Fruit fly (Drosophila melanogaster) whole organism, embryonic: ENCODE measurements around the gene CG33523.
A peak's percentile ranks its signal among the peaks of the same experiment; 100 is the strongest.

Experiments used
- Adf1 ChIP-seq: fragments of 200-800 bp; sonication (Bioruptor generic); IDR thresholded peaks from 2 replicates; pipeline ENCODE4 v1.3.6; 2022; ENCODE audit warnings: missing biosample characterization, missing genetic modification characterization
- Antp ChIP-seq: fragments of 200-800 bp; sonication (Bioruptor generic); optimal IDR thresholded peaks from 3 replicates; lab custom pipeline; 2016; ENCODE audit warnings: missing biosample characterization, missing genetic modification characterization
- CG10147 ChIP-seq: fragments of 200-800 bp; sonication (Bioruptor generic); optimal IDR thresholded peaks from 2 replicates; lab custom pipeline; 2019; ENCODE audit warnings: missing biosample characterization, mild to moderate bottlenecking, missing genetic modification characterization, moderate library complexity
- CG11093 ChIP-seq: fragments of 200-800 bp; sonication (Bioruptor generic); IDR thresholded peaks from 3 replicates; pipeline ENCODE4 v1.3.6; 2022; ENCODE audit warnings: missing biosample characterization, missing genetic modification characterization
- CG11398 ChIP-seq: fragments of 200-800 bp; sonication (Bioruptor generic); optimal IDR thresholded peaks from 2 replicates; lab custom pipeline; 2016; ENCODE audit warnings: missing biosample characterization, missing genetic modification characterization
- CG11504 ChIP-seq: fragments of 200-800 bp; sonication (Bioruptor generic); optimal IDR thresholded peaks from 3 replicates; lab custom pipeline; 2019; ENCODE audit warnings: missing biosample characterization, mild to moderate bottlenecking, missing genetic modification characterization, moderate library complexity
- CG12744 ChIP-seq: fragments of 200-800 bp; sonication (Bioruptor generic); optimal IDR thresholded peaks from 2 replicates; lab custom pipeline; 2016; ENCODE audit warnings: missing biosample characterization, missing genetic modification characterization
- CG13775 ChIP-seq: fragments of 200-800 bp; sonication (Bioruptor generic); optimal IDR thresholded peaks from 3 replicates; lab custom pipeline; 2017; ENCODE audit warnings: missing biosample characterization, mild to moderate bottlenecking, missing genetic modification characterization
- CG14710 ChIP-seq: fragments of 200-800 bp; sonication (Bioruptor generic); optimal IDR thresholded peaks from 3 replicates; lab custom pipeline; 2019; ENCODE audit warnings: missing biosample characterization, mild to moderate bottlenecking, missing genetic modification characterization, moderate library complexity
- CG1602 ChIP-seq: fragments of 200-800 bp; sonication (Bioruptor generic); optimal IDR thresholded peaks from 3 replicates; lab custom pipeline; 2016; ENCODE audit warnings: missing biosample characterization, missing genetic modification characterization
- CG17829 ChIP-seq: fragments of 200-800 bp; optimal IDR thresholded peaks from 2 replicates; lab custom pipeline; 2019; ENCODE audit warnings: missing biosample characterization, mild to moderate bottlenecking, missing genetic modification characterization, moderate library complexity
- CG30020 ChIP-seq: fragments of 200-800 bp; optimal IDR thresholded peaks from 2 replicates; lab custom pipeline; 2019; ENCODE audit warnings: missing biosample characterization, mild to moderate bottlenecking, missing genetic modification characterization, moderate library complexity
- CG31224 ChIP-seq: fragments of 200-800 bp; sonication (Bioruptor generic); IDR thresholded peaks from 2 replicates; pipeline ENCODE4 v1.3.6; 2022; ENCODE audit warnings: missing biosample characterization, missing genetic modification characterization
- CG34224 ChIP-seq: fragments of 200-800 bp; sonication (Bioruptor generic); IDR thresholded peaks from 3 replicates; pipeline ENCODE4 v1.3.6; 2022; ENCODE audit warnings: missing biosample characterization, missing genetic modification characterization; ENCODE audit not compliant: partially characterized antibody
- CG4707 ChIP-seq: fragments of 200-800 bp; sonication (Bioruptor generic); optimal IDR thresholded peaks from 2 replicates; lab custom pipeline; 2018; ENCODE audit warnings: missing biosample characterization, mild to moderate bottlenecking, missing genetic modification characterization, moderate library complexity
- CG5245 ChIP-seq: fragments of 200-800 bp; sonication (Bioruptor generic); optimal IDR thresholded peaks from 3 replicates; lab custom pipeline; 2016; ENCODE audit warnings: missing biosample characterization, missing genetic modification characterization
- CG6254 ChIP-seq: fragments of 200-800 bp; sonication (Bioruptor generic); optimal IDR thresholded peaks from 3 replicates; lab custom pipeline; 2017; ENCODE audit warnings: mild to moderate bottlenecking, missing biosample characterization, missing genetic modification reagents, missing genetic modification characterization
- CG7357 ChIP-seq: fragments of 200-800 bp; sonication (Bioruptor generic); IDR thresholded peaks from 3 replicates; pipeline ENCODE4 v1.3.6; 2022; ENCODE audit warnings: missing biosample characterization, missing genetic modification characterization
- CG9437 ChIP-seq: fragments of 200-800 bp; sonication (Bioruptor generic); optimal IDR thresholded peaks from 2 replicates; lab custom pipeline; 2018; ENCODE audit warnings: missing biosample characterization, mild to moderate bottlenecking, missing genetic modification characterization
- Ets65A ChIP-seq: fragments of 200-800 bp; sonication (Bioruptor generic); peaks from one replicate; lab custom pipeline; 2016; ENCODE audit warnings: missing biosample characterization, missing genetic modification characterization
- Fer2 ChIP-seq: fragments of 200-800 bp; sonication (Bioruptor generic); optimal IDR thresholded peaks from 2 replicates; lab custom pipeline; 2018; ENCODE audit warnings: missing biosample characterization, mild to moderate bottlenecking, missing genetic modification characterization, moderate library complexity
- Hand ChIP-seq: fragments of 200-800 bp; sonication (Bioruptor generic); optimal IDR thresholded peaks from 2 replicates; lab custom pipeline; 2017; ENCODE audit warnings: mild to moderate bottlenecking, missing biosample characterization, missing genetic modification reagents, missing genetic modification characterization
- Hmx ChIP-seq: fragments of 200-800 bp; sonication (Bioruptor generic); optimal IDR thresholded peaks from 2 replicates; lab custom pipeline; 2016; ENCODE audit warnings: missing biosample characterization, missing genetic modification characterization
- Max ChIP-seq: fragments of 200-800 bp; sonication (Bioruptor generic); optimal IDR thresholded peaks from 2 replicates; lab custom pipeline; 2016; ENCODE audit warnings: missing biosample characterization, mild to moderate bottlenecking, missing genetic modification characterization
- Med ChIP-seq: fragments of 200-800 bp; sonication (Bioruptor generic); peaks from one replicate; lab custom pipeline; 2016; ENCODE audit warnings: missing biosample characterization, missing genetic modification characterization, mild to moderate bottlenecking, inconsistent platforms, moderate library complexity
- Mrtf ChIP-seq: fragments of 200-800 bp; sonication (Bioruptor generic); IDR thresholded peaks from 3 replicates; pipeline ENCODE4 v1.3.6; 2022; ENCODE audit warnings: missing biosample characterization, missing genetic modification characterization
- NFAT ChIP-seq: fragments of 200-800 bp; sonication (Bioruptor generic); IDR thresholded peaks from 2 replicates; pipeline ENCODE4 v1.3.6; 2022; ENCODE audit warnings: missing biosample characterization, missing genetic modification characterization
- Nf-YB ChIP-seq: fragments of 200-800 bp; sonication (Bioruptor generic); optimal IDR thresholded peaks from 3 replicates; lab custom pipeline; 2019; ENCODE audit warnings: missing biosample characterization, mild to moderate bottlenecking, missing genetic modification characterization, moderate library complexity
- Poxn ChIP-seq: fragments of 200-800 bp; sonication (Bioruptor generic); IDR thresholded peaks from 2 replicates; pipeline ENCODE4 v1.3.6; 2022; ENCODE audit warnings: missing biosample characterization, missing genetic modification characterization
- Rx ChIP-seq: fragments of 200-800 bp; sonication (Bioruptor generic); IDR thresholded peaks from 2 replicates; pipeline ENCODE4 v1.3.6; 2022; ENCODE audit warnings: missing biosample characterization, missing genetic modification characterization
- YL-1 ChIP-seq: fragments of 200-800 bp; sonication (Bioruptor generic); optimal IDR thresholded peaks from 3 replicates; lab custom pipeline; 2017; ENCODE audit warnings: missing biosample characterization, mild to moderate bottlenecking, missing genetic modification characterization
- ara ChIP-seq: fragments of 200-800 bp; sonication (Bioruptor generic); IDR thresholded peaks from 2 replicates; pipeline ENCODE4 v1.3.6; 2022; ENCODE audit warnings: missing biosample characterization, missing genetic modification characterization
- az2 ChIP-seq: fragments of 200-800 bp; sonication (Bioruptor generic); optimal IDR thresholded peaks from 3 replicates; lab custom pipeline; 2016; ENCODE audit warnings: missing biosample characterization, missing genetic modification characterization
- cg ChIP-seq: fragments of 200-800 bp; sonication (Bioruptor generic); optimal IDR thresholded peaks from 3 replicates; lab custom pipeline; 2019; ENCODE audit warnings: missing biosample characterization, mild to moderate bottlenecking, missing genetic modification characterization, moderate library complexity
- chif ChIP-seq, 2 experiments: fragments of 200-800 bp; sonication (Bioruptor generic); optimal IDR thresholded peaks; 3 replicates each; lab custom pipeline; 2016; ENCODE audit warnings: missing biosample characterization in 2 of 2, missing genetic modification characterization in 2 of 2
- cwo ChIP-seq: fragments of 200-800 bp; sonication (Bioruptor generic); optimal IDR thresholded peaks from 3 replicates; lab custom pipeline; 2017; ENCODE audit warnings: missing biosample characterization, missing genetic modification characterization, mild to moderate bottlenecking, moderate library complexity, missing genetic modification reagents
- dysf ChIP-seq: fragments of 200-800 bp; sonication (Bioruptor generic); IDR thresholded peaks from 3 replicates; pipeline ENCODE4 v1.3.6; 2022; ENCODE audit warnings: missing biosample characterization, missing genetic modification characterization
- ken ChIP-seq: fragments of 200-800 bp; sonication (Bioruptor generic); IDR thresholded peaks from 3 replicates; pipeline ENCODE4 v1.3.6; 2022; ENCODE audit warnings: missing biosample characterization, missing genetic modification characterization
- lbe ChIP-seq: fragments of 200-800 bp; sonication (Bioruptor generic); optimal IDR thresholded peaks from 2 replicates; lab custom pipeline; 2016; ENCODE audit warnings: missing biosample characterization, mild to moderate bottlenecking, missing genetic modification characterization
- otp ChIP-seq: fragments of 200-800 bp; sonication (Bioruptor generic); IDR thresholded peaks from 3 replicates; pipeline ENCODE4, ENCODE4 v1.3.6; 2022; ENCODE audit warnings: missing biosample characterization, missing genetic modification characterization
- pan ChIP-seq, 4 experiments: fragments of >200 bp in 3 of 4; fragments of 200-800 bp in 1 of 4; sonication (Bioruptor generic) in 1 of 4; optimal IDR thresholded peaks in 3 of 4; IDR thresholded peaks in 1 of 4; 2 replicates each; pipeline versions ENCODE4 v1.3.6 to Lab custom; 2017 to 2022; ENCODE audit warnings: missing biosample characterization in 2 of 4, missing genetic modification characterization in 2 of 4, mixed read lengths in 1 of 4
- psq ChIP-seq: fragments of 200-800 bp; sonication (Bioruptor generic); optimal IDR thresholded peaks from 2 replicates; lab custom pipeline; 2017; ENCODE audit warnings: missing biosample characterization, missing genetic modification characterization
- repo ChIP-seq: fragments of 200-800 bp; sonication (Bioruptor generic); optimal IDR thresholded peaks from 2 replicates; lab custom pipeline; 2016; ENCODE audit warnings: missing biosample characterization, missing genetic modification characterization
- sc ChIP-seq, 3 experiments: fragments of >200 bp in 2 of 3; fragments of 200-800 bp in 1 of 3; sonication (Bioruptor generic) in 1 of 3; optimal IDR thresholded peaks; 2 replicates in 2 of 3; 3 replicates in 1 of 3; lab custom pipeline; 2017; ENCODE audit warnings: mild to moderate bottlenecking in 1 of 3, missing biosample characterization in 1 of 3, missing genetic modification characterization in 1 of 3, missing genetic modification reagents in 1 of 3
- sens ChIP-seq: fragments of 200-800 bp; sonication (Bioruptor generic); peaks from one replicate; lab custom pipeline; 2016; ENCODE audit warnings: missing biosample characterization, missing genetic modification characterization
- tio ChIP-seq: fragments of 200-800 bp; sonication (Bioruptor generic); optimal IDR thresholded peaks from 2 replicates; lab custom pipeline; 2017; ENCODE audit warnings: missing biosample characterization, missing genetic modification characterization, inconsistent platforms
- zen ChIP-seq: fragments of 200-800 bp; sonication (Bioruptor generic); optimal IDR thresholded peaks from 3 replicates; lab custom pipeline; 2018; ENCODE audit warnings: missing biosample characterization, mild to moderate bottlenecking, missing genetic modification characterization, moderate library complexity
- zfh2 ChIP-seq: fragments of 200-800 bp; sonication (Bioruptor generic); optimal IDR thresholded peaks from 2 replicates; lab custom pipeline; 2016; ENCODE audit warnings: missing biosample characterization, missing genetic modification characterization

CG33523 gene

dm6 chr3L:5926015-5926988, 2.6 kb downstream of the CG33523 start (continued):
- TF ChIP-seq Adf1 (GFP tag; lab: Robert Waterston, UW) (no peak), CG11398 (GFP tag; lab: Kevin White, UChicago) (peak; percentile 29), YL-1 (no peak), CG11504 (tag; lab: Kevin White, UChicago) (peak; percentile 66), Nf-YB (GFP tag; lab: Kevin White, UChicago) (peak; percentile 17), otp (GFP tag; lab: Robert Waterston, UW) (no peak; the same call in 2 of the 3 replicates), Fer2 (tag; lab: Kevin White, UChicago) (no peak), psq (GFP tag; lab: Kevin White, UChicago) (no peak), cwo (no peak), CG11093 (GFP tag; lab: Robert Waterston, UW) (no peak), CG13775 (peak; percentile 46), zen (tag; lab: Kevin White, UChicago) (no peak), Poxn (GFP tag; lab: Robert Waterston, UW) (no peak), cg (GFP tag; lab: Kevin White, UChicago) (peak; percentile 71), sens (GFP tag; lab: Kevin White, UChicago) (peak; percentile 85), CG9437 (GFP tag; lab: Kevin White, UChicago) (peak; percentile 54), az2 (GFP tag; lab: Kevin White, UChicago) (peak; percentile 52), CG5245 (GFP tag; lab: Kevin White, UChicago) (no peak), ara (0 out of 2 replicates have a peak, but pooled peaks have one; percentile 28), CG6254 (no peak), pan (optimal IDR thresholded peaks at IDR 0.05; lab: Kevin White, UChicago) (no peak), pan (GFP tag; optimal IDR thresholded peaks at IDR 0.05 in 1 of 2, IDR thresholded peaks at IDR 0.05 in 1 of 2) (peak in 1 of 2 experiments; percentile 33), tio (no peak), dysf (GFP tag; lab: Robert Waterston, UW) (peak; percentile 52; the same call in 2 of the 3 replicates), zfh2 (GFP tag; lab: Kevin White, UChicago) (no peak), Antp (no peak), CG4707 (GFP tag; lab: Kevin White, UChicago) (peak; percentile 46), CG30020 (tag; lab: Kevin White, UChicago) (no peak), Med (GFP tag; lab: Kevin White, UChicago) (peak; percentile 81), CG14710 (tag; lab: Kevin White, UChicago) (no peak), CG34224 (GFP tag; lab: Robert Waterston, UW) (no peak), ken (GFP tag; lab: Robert Waterston, UW) (no peak), CG10147 (no peak), CG12744 (peak; percentile 5), CG1602 (GFP tag; lab: Kevin White, UChicago) (peak; percentile 30), NFAT (no peak), lbe (GFP tag; lab: Kevin White, UChicago) (no peak), Ets65A (GFP tag; lab: Kevin White, UChicago) (no peak), CG17829 (tag; lab: Kevin White, UChicago) (peak; percentile 28), CG31224 (GFP tag; lab: Robert Waterston, UW) (no peak), Hand (GFP tag; lab: Kevin White, UChicago) (no peak), Hmx (GFP tag; lab: Kevin White, UChicago) (no peak), sc (optimal IDR thresholded peaks at IDR 0.05; lab: Kevin White, UChicago) (no peak), sc (GFP tag; optimal IDR thresholded peaks at IDR 0.05; lab: Kevin White, UChicago) (peak; percentile 36), Mrtf (GFP tag; lab: Robert Waterston, UW) (no peak), repo (no peak), chif (GFP tag; optimal IDR thresholded peaks at IDR 0.05; lab: Kevin White, UChicago) (peak in 1 of 2 experiments; percentile 34), Rx (GFP tag; lab: Robert Waterston, UW) (no peak; the same call in 1 of the 2 replicates), Max (GFP tag; lab: Kevin White, UChicago) (no peak), CG7357 (GFP tag; lab: Robert Waterston, UW) (no peak)
